Worm (Caenorhabditis elegans) whole organism, L4 larva: Measurements from ENCODE around the gene F35C11.3.

ENCODE experiments used
- R02D3.7 ChIP-seq: fragments of 150-350 bp; sonication (generic microtip); optimal IDR thresholded peaks from 3 replicates; lab custom pipeline; 2014; ENCODE audit warnings: missing biosample characterization, missing genetic modification characterization
- ZK337.2 ChIP-seq: fragments of 200-800 bp; sonication (Bioruptor generic); IDR thresholded peaks from 2 replicates; pipeline ENCODE4 v1.3.6; 2022; ENCODE audit warnings: missing genetic modification reagents, missing genetic modification characterization, missing compliant biosample characterization
- ama-1 ChIP-seq: fragments of 150-350 bp; optimal IDR thresholded peaks from 2 replicates; lab custom pipeline; 2014; ENCODE audit warnings: inconsistent platforms, mixed read lengths
- lin-13 ChIP-seq: fragments of 150-350 bp; optimal IDR thresholded peaks from 2 replicates; lab custom pipeline; 2014; ENCODE audit warnings: missing biosample characterization, missing genetic modification reagents, missing genetic modification characterization
- lin-15B ChIP-seq: fragments of 150-350 bp; sonication (generic microtip); optimal IDR thresholded peaks from 3 replicates; lab custom pipeline; 2014; ENCODE audit warnings: missing biosample characterization, missing genetic modification characterization
- nhr-25 ChIP-seq: sonication (generic microtip); optimal IDR thresholded peaks from 2 replicates; lab custom pipeline; 2017; ENCODE audit warnings: missing genetic modification characterization, mild to moderate bottlenecking, missing compliant biosample characterization, antibody characterized with exemption, moderate library complexity, borderline replicate concordance; ENCODE audit not compliant: insufficient read depth
- nhr-76 ChIP-seq: fragments of 150-350 bp; optimal IDR thresholded peaks from 2 replicates; lab custom pipeline; 2014; ENCODE audit warnings: missing biosample characterization, missing genetic modification characterization
- php-3 ChIP-seq: fragments of 200-800 bp; sonication (Bioruptor generic); IDR thresholded peaks from 2 replicates; pipeline ENCODE4 v1.3.6; 2022; ENCODE audit warnings: missing genetic modification reagents, missing genetic modification characterization, missing compliant biosample characterization
- sdz-12 ChIP-seq: fragments of 200-800 bp; sonication (Bioruptor generic); optimal IDR thresholded peaks from 2 replicates; lab custom pipeline; 2018; ENCODE audit warnings: mild to moderate bottlenecking, missing genetic modification characterization, missing compliant biosample characterization
- unc-39 ChIP-seq: sonication (generic microtip); optimal IDR thresholded peaks from 2 replicates; lab custom pipeline; 2017; ENCODE audit warnings: missing biosample characterization, missing genetic modification characterization
- unc-62 ChIP-seq, 3 experiments: fragments of 150-350 bp in 1 of 3; sonication (generic microtip); optimal IDR thresholded peaks in 2 of 3; peaks in 1 of 3; 1 replicate in 1 of 3; 2 replicates in 2 of 3; lab custom pipeline; 2014 to 2017; ENCODE audit warnings: missing biosample characterization in 3 of 3, missing genetic modification characterization in 3 of 3, missing genetic modification reagents in 3 of 3, missing genotype in 1 of 3
- zfp-3 ChIP-seq: fragments of 200-800 bp; sonication (Bioruptor generic); conservative IDR thresholded peaks from 2 replicates; pipeline ENCODE4 v1.3.6; 2022; ENCODE audit warnings: missing genetic modification reagents, missing genetic modification characterization, missing compliant biosample characterization

ce11 chrII:8218266-8218665 is 28.3 kb upstream of the F35C11.3 start:
- TF ChIP-seq zfp-3 (no peak), nhr-76 (tag; lab: Kevin White, UChicago) (no peak), lin-13 (no peak), lin-15B (tag; lab: Kevin White, UChicago) (no peak), ama-1 (lab: Kevin White, UChicago) (no peak), php-3 (no peak), ZK337.2 (GFP tag; lab: Robert Waterston, UW) (no peak), nhr-25 (no peak), unc-62 (GFP tag; optimal IDR thresholded peaks at IDR 0.05 in 1 of 2; lab: Kevin White, UChicago) (peak in 1 of 2 experiments; percentile 2), unc-62 (tag; optimal IDR thresholded peaks at IDR 0.05; lab: Kevin White, UChicago) (no peak), sdz-12 (no peak), unc-39 (tag; lab: Kevin White, UChicago) (no peak), R02D3.7 (tag; lab: Kevin White, UChicago) (no peak)
